ENCODE assay signal across 3 worm cellular contexts in the genomic region with DNA sequence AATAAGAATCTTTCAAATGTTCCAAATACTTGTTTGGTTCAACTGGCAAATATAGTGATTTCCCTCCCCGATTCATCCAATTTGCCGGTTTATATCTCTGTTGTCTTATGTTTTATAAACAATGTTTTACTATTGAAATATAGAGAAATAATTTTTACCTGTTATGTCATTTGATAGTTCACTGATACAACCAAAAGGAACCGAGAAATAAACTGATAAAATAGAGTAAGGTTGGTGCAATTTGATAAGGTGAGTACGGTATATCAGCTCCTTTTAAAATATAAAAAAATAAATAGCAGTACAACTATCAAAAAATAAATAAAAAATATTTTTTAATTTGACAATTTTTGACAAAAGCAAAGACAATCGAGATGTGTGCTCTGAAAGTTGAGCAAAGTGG.
TF ChIP-seq lines count a peak whose summit lies in the region.

No protein-coding gene starts in this region.

TF ChIP-seq in whole organism, L2 larva, 48 proteins besides CTCF, POLR2A, EP300 and RAD21:
- TF ChIP-seq R02D3.7 (tag; optimal IDR thresholded peaks at IDR 0.05; lab: Kevin White, UChicago) (no peak), fos-1 (tag; optimal IDR thresholded peaks at IDR 0.05; lab: Kevin White, UChicago) (peak; percentile 15)
TF ChIP-seq in whole organism, L2 larva: peak in this region for 1.

TF ChIP-seq in whole organism, L4 larva, 104 proteins besides CTCF, POLR2A, EP300 and RAD21:
- TF ChIP-seq F37D6.2 (tag; optimal IDR thresholded peaks at IDR 0.05; lab: Kevin White, UChicago) (no peak), pqm-1 (tag; optimal IDR thresholded peaks at IDR 0.05; lab: Kevin White, UChicago) (peak; percentile 54)

TF ChIP-seq in whole organism, late embryonic, 69 proteins besides CTCF, POLR2A, EP300 and RAD21:
- TF ChIP-seq eyg-1 (tag; optimal IDR thresholded peaks at IDR 0.05; lab: Kevin White, UChicago), result no peak
- peak; percentile 65 for TF ChIP-seq elt-2 (tag; optimal IDR thresholded peaks at IDR 0.05; lab: Kevin White, UChicago)
